Worm (Caenorhabditis elegans) whole organism, early embryonic: ENCODE measurements around the gene gld-3.

ENCODE experiments used
- ama-1 ChIP-seq: fragments of 150-350 bp; optimal IDR thresholded peaks from 2 replicates; lab custom pipeline; 2014
- flt-1 ChIP-seq: fragments of 200-800 bp; sonication (Bioruptor generic); IDR thresholded peaks from 2 replicates; pipeline ENCODE4 v1.3.6; 2022; ENCODE audit warnings: missing genetic modification characterization, missing compliant biosample characterization
- hnd-1 ChIP-seq: sonication (generic microtip); optimal IDR thresholded peaks from 2 replicates; lab custom pipeline; 2016; ENCODE audit warnings: missing genetic modification characterization, missing compliant biosample characterization
- tra-4 ChIP-seq: sonication (generic microtip); optimal IDR thresholded peaks from 2 replicates; lab custom pipeline; 2017; ENCODE audit warnings: missing genetic modification characterization, missing compliant biosample characterization

ce11 chrII:7166768-7167167, 34.3 kb downstream of the gld-3 start:
- TF ChIP-seq flt-1 (GFP tag; lab: Robert Waterston, UW) (no peak), tra-4 (tag; lab: Kevin White, UChicago) (no peak), ama-1 (lab: Kevin White, UChicago) (no peak), hnd-1 (tag; lab: Kevin White, UChicago) (no peak)
